Worm (Caenorhabditis elegans): ENCODE results near the gene tag-131.

Gene tag-131

ce11 chrIII:4300989-4301498 lies 16.5 kb upstream of the tag-131 start, which contains the start of gene R10E4.11:
Gene R10E4.11 (minus strand): TSS chrIII:4301039.
- TF ChIP-seq nhr-28 (tag; optimal IDR thresholded peaks at IDR 0.05), result no peak
- no peak for TF ChIP-seq irx-1 (tag; optimal IDR thresholded peaks at IDR 0.05)
- TF ChIP-seq efl-1 (optimal IDR thresholded peaks at IDR 0.05), result no peak
- TF ChIP-seq efl-1 (GFP tag; optimal IDR thresholded peaks at IDR 0.05 in 1 of 2), result peak in 1 of 2 experiments; percentile 9

ce11 chrIII:4302293-4302692 lies 15.2 kb upstream of the tag-131 start, which contains the start of gene R10E4.9:
Gene R10E4.9 (minus strand): TSS chrIII:4302393.
- TF ChIP-seq ces-1 (GFP tag; optimal IDR thresholded peaks at IDR 0.05), result no peak
- no peak for TF ChIP-seq dpl-1 (GFP tag; optimal IDR thresholded peaks at IDR 0.05)
- no peak for TF ChIP-seq snu-23 (GFP tag; optimal IDR thresholded peaks at IDR 0.05)
- TF ChIP-seq nhr-237 (tag; optimal IDR thresholded peaks at IDR 0.05), result no peak
- TF ChIP-seq lin-13 (GFP tag; optimal IDR thresholded peaks at IDR 0.05), result no peak
- no peak for TF ChIP-seq elt-2 (tag; optimal IDR thresholded peaks at IDR 0.05)
- TF ChIP-seq lin-15B (tag; optimal IDR thresholded peaks at IDR 0.05), result no peak
- TF ChIP-seq unc-98 (GFP tag; IDR thresholded peaks at IDR 0.05), result no peak
- TF ChIP-seq rnt-1 (tag; optimal IDR thresholded peaks at IDR 0.05), result no peak
- no peak for TF ChIP-seq grh-1 (GFP tag; IDR thresholded peaks at IDR 0.05)
- TF ChIP-seq ztf-11 (tag; optimal IDR thresholded peaks at IDR 0.05), result no peak

- peak; percentile 4 for TF ChIP-seq nhr-20 (tag; optimal IDR thresholded peaks at IDR 0.05)
- no peak for TF ChIP-seq ets-5 (GFP tag; IDR thresholded peaks at IDR 0.05)
- no peak for TF ChIP-seq nhr-71 (tag; optimal IDR thresholded peaks at IDR 0.05)
- TF ChIP-seq elt-3 (tag; optimal IDR thresholded peaks at IDR 0.05), result no peak
- TF ChIP-seq mep-1 (tag; optimal IDR thresholded peaks at IDR 0.05), result peak; percentile 52
- TF ChIP-seq lir-3 (tag; optimal IDR thresholded peaks at IDR 0.05; ENCODE audit: poor library complexity), result no peak
- TF ChIP-seq tbx-2 (tag; optimal IDR thresholded peaks at IDR 0.05), result no peak
- TF ChIP-seq lin-15B (tag; optimal IDR thresholded peaks at IDR 0.05), result no peak
- TF ChIP-seq xbp-1 (tag; optimal IDR thresholded peaks at IDR 0.05), result no peak
- TF ChIP-seq nhr-19 (GFP tag; conservative IDR thresholded peaks at IDR 0.05), result no peak
- no peak for TF ChIP-seq snpc-4 (tag; optimal IDR thresholded peaks at IDR 0.05)
- no peak for TF ChIP-seq efl-1 (optimal IDR thresholded peaks at IDR 0.05)
- peak in 1 of 2 experiments; percentile 88 for TF ChIP-seq efl-1 (GFP tag; optimal IDR thresholded peaks at IDR 0.05 in 1 of 2)
- TF ChIP-seq lin-13 (GFP tag; optimal IDR thresholded peaks at IDR 0.05), result no peak
- no peak for TF ChIP-seq lin-14 (GFP tag; optimal IDR thresholded peaks at IDR 0.05)
- TF ChIP-seq jun-1 (tag; optimal IDR thresholded peaks at IDR 0.05), result no peak
- no peak for TF ChIP-seq fkh-4 (tag; optimal IDR thresholded peaks at IDR 0.05; ENCODE audit: borderline replicate concordance)
- TF ChIP-seq nhr-85 (tag), result peak; percentile 73
- no peak for TF ChIP-seq sptf-1 (tag; optimal IDR thresholded peaks at IDR 0.05)
- no peak for TF ChIP-seq unc-130 (tag; optimal IDR thresholded peaks at IDR 0.05)
- TF ChIP-seq nhr-12 (tag; optimal IDR thresholded peaks at IDR 0.05), result no peak
- TF ChIP-seq grh-1 (GFP tag; IDR thresholded peaks at IDR 0.05), result no peak
- no peak for TF ChIP-seq ztf-4 (tag; optimal IDR thresholded peaks at IDR 0.05)
- TF ChIP-seq egl-27 (tag; optimal IDR thresholded peaks at IDR 0.05), result no peak
- TF ChIP-seq unc-62 (GFP tag; optimal IDR thresholded peaks at IDR 0.05), result no peak
- TF ChIP-seq F16B12.6 (tag; optimal IDR thresholded peaks at IDR 0.05), result no peak
- no peak for TF ChIP-seq ceh-82 (tag; optimal IDR thresholded peaks at IDR 0.05)
- no peak for TF ChIP-seq nhr-77 (tag; optimal IDR thresholded peaks at IDR 0.05)
- TF ChIP-seq zag-1 (tag; optimal IDR thresholded peaks at IDR 0.05), result no peak
These were observed 14.7 kb upstream of the tag-131 start for ce11 chrIII:4302780-4303179.

- no peak for TF ChIP-seq ama-1 (optimal IDR thresholded peaks at IDR 0.05)
- TF ChIP-seq isw-1 (GFP tag; IDR thresholded peaks at IDR 0.05), result no peak
- TF ChIP-seq C04F5.9 (tag; optimal IDR thresholded peaks at IDR 0.05), result no peak
- no peak for TF ChIP-seq C34B4.2 (tag; optimal IDR thresholded peaks at IDR 0.05)
- TF ChIP-seq unc-62 (GFP tag; optimal IDR thresholded peaks at IDR 0.05), result no peak
- no peak for TF ChIP-seq sox-4 (tag; optimal IDR thresholded peaks at IDR 0.05)
- no peak for TF ChIP-seq lin-35 (GFP tag; optimal IDR thresholded peaks at IDR 0.05)
- TF ChIP-seq nhr-71 (tag; optimal IDR thresholded peaks at IDR 0.05), result no peak
- TF ChIP-seq hlh-4 (tag; optimal IDR thresholded peaks at IDR 0.05), result no peak
These were observed 8.2 kb upstream of the tag-131 start for ce11 chrIII:4309303-4309702.
